Worm (Caenorhabditis elegans) whole organism, L2 larva: Measurements from ENCODE around the gene F40A3.3.

Experiments
- R02D3.7 ChIP-seq: fragments of 150-350 bp; optimal IDR thresholded peaks from 2 replicates; lab custom pipeline; 2014; ENCODE audit warnings: missing biosample characterization, missing genetic modification characterization
- lin-39 ChIP-seq: fragments of 150-350 bp; optimal IDR thresholded peaks from 2 replicates; lab custom pipeline; 2014; ENCODE audit warnings: missing biosample characterization, missing genetic modification reagents, missing genetic modification characterization
- mab-5 ChIP-seq: fragments of 150-350 bp; optimal IDR thresholded peaks from 2 replicates; lab custom pipeline; 2014; ENCODE audit warnings: missing biosample characterization, missing genetic modification characterization
- nhr-12 ChIP-seq: fragments of 150-350 bp; optimal IDR thresholded peaks from 2 replicates; lab custom pipeline; 2014; ENCODE audit warnings: missing biosample characterization, missing genetic modification characterization
- nhr-23 ChIP-seq: fragments of 150-350 bp; optimal IDR thresholded peaks from 2 replicates; lab custom pipeline; 2014; ENCODE audit warnings: missing biosample characterization, missing genetic modification reagents, missing genetic modification characterization
- nhr-237 ChIP-seq: fragments of 150-350 bp; optimal IDR thresholded peaks from 2 replicates; lab custom pipeline; 2014; ENCODE audit warnings: missing biosample characterization, missing genetic modification characterization
- nhr-77 ChIP-seq: fragments of 150-350 bp; optimal IDR thresholded peaks from 2 replicates; lab custom pipeline; 2014; ENCODE audit warnings: missing biosample characterization, missing genetic modification characterization
- snpc-4 ChIP-seq: fragments of 150-350 bp; optimal IDR thresholded peaks from 2 replicates; lab custom pipeline; 2014; ENCODE audit warnings: missing biosample characterization, missing genetic modification characterization
- ztf-11 ChIP-seq: sonication (generic microtip); optimal IDR thresholded peaks from 2 replicates; lab custom pipeline; 2017; ENCODE audit warnings: missing biosample characterization, missing genetic modification characterization

- TF ChIP-seq snpc-4 (tag; lab: Kevin White, UChicago) (no peak), mab-5 (tag; lab: Kevin White, UChicago) (no peak), nhr-237 (tag; lab: Kevin White, UChicago) (no peak), nhr-23 (tag; lab: Kevin White, UChicago) (no peak), nhr-12 (tag; lab: Kevin White, UChicago) (no peak), ztf-11 (no peak), lin-39 (tag; lab: Kevin White, UChicago) (no peak), R02D3.7 (tag; lab: Kevin White, UChicago) (no peak), nhr-77 (no peak)
Measured at ce11 chrV:7884441-7884840, 7.2 kb downstream of the F40A3.3 start.
